Worm (Caenorhabditis elegans): ENCODE measurements around the gene clec-141.

clec-141 gene

DNA sequence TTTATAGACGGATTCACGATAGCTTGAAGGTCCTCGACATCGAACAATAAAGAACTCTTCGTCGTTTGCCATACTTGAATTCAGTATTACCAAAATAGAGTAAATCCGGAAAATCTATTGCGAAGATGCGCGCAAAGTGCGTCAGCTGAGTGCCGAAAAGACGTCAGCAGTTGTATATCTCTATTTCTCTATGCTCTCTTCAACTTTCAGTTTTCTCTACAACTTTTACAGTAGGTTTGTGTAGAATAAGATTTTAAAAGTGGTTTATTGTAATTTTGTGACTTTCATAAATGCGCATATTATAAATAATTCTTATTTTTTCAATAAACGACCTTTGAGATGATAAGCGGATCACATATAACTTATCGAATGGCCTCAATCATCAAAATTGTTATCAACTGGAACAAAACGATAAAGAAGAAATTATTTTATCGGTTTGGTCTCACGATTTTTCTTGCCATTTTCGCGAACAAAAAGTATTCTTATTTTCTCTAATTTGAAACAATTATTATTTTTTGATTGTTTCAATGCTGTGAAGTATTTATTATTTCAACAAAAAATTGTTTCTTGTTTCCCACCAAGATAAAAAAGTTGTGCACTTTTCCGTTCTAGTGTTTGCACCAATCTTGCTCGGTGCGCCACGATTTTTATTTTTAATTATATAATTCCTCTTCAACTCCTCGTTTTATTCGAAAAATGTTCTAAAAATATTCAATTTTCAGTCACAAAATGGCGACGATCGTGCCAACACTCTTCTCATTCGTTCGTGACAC, 34.0 kb downstream of the clec-141 start, which contains the start of the genes agt-2 and F09E5.3 (continued):
- TF ChIP-seq sox-4 (tag; optimal IDR thresholded peaks at IDR 0.05), result no peak
- TF ChIP-seq sdc-2 (tag; optimal IDR thresholded peaks at IDR 0.05), result peak; percentile 25
- no peak for TF ChIP-seq hlh-13 (GFP tag; optimal IDR thresholded peaks at IDR 0.05)
- peak; percentile 31 for TF ChIP-seq ref-2 (tag; optimal IDR thresholded peaks at IDR 0.05)
- TF ChIP-seq K02D7.2 (tag; optimal IDR thresholded peaks at IDR 0.05), result no peak
- TF ChIP-seq pha-4 (tag; optimal IDR thresholded peaks at IDR 0.05), result no peak
- no peak for TF ChIP-seq ceh-9 (tag; optimal IDR thresholded peaks at IDR 0.05)
- no peak for TF ChIP-seq pax-1 (tag; optimal IDR thresholded peaks at IDR 0.05)
- TF ChIP-seq pha-2 (tag; optimal IDR thresholded peaks at IDR 0.05), result no peak
- no peak for TF ChIP-seq syd-9 (tag; optimal IDR thresholded peaks at IDR 0.05)
- no peak for TF ChIP-seq ceh-24 (tag; optimal IDR thresholded peaks at IDR 0.05)
- no peak for TF ChIP-seq T23F11.4 (GFP tag; optimal IDR thresholded peaks at IDR 0.05)
- TF ChIP-seq ceh-45 (GFP tag; IDR thresholded peaks at IDR 0.05), result peak; percentile 23; the same call in 1 of the 2 replicates
- TF ChIP-seq nfya-1 (tag; optimal IDR thresholded peaks at IDR 0.05), result peak; percentile 81
- TF ChIP-seq elt-4 (tag; optimal IDR thresholded peaks at IDR 0.05), result no peak
- TF ChIP-seq tbx-2 (tag; optimal IDR thresholded peaks at IDR 0.05), result peak; percentile 55
- TF ChIP-seq gmeb-2 (tag; optimal IDR thresholded peaks at IDR 0.05), result no peak

ce11 chrII:5370641-5371040, 36.8 kb downstream of the clec-141 start, which contains the start of gene F09E5.12:
TSS of gene F09E5.12 (minus strand) at chrII:5370741.
- TF ChIP-seq F13H6.1 (tag; optimal IDR thresholded peaks at IDR 0.05) (no peak), ets-4 (tag; optimal IDR thresholded peaks at IDR 0.05) (no peak), unc-42 (tag; optimal IDR thresholded peaks at IDR 0.05) (no peak), ceh-2 (tag; optimal IDR thresholded peaks at IDR 0.05) (no peak), ttx-3 (tag; optimal IDR thresholded peaks at IDR 0.05) (no peak), pag-3 (tag; optimal IDR thresholded peaks at IDR 0.05; ENCODE audit: borderline replicate concordance) (no peak), ama-1 (optimal IDR thresholded peaks at IDR 0.05) (no peak), ceh-9 (tag; optimal IDR thresholded peaks at IDR 0.05) (no peak), sdc-2 (tag; optimal IDR thresholded peaks at IDR 0.05) (no peak), pha-4 (tag; optimal IDR thresholded peaks at IDR 0.05) (no peak), tbx-7 (tag; optimal IDR thresholded peaks at IDR 0.05) (no peak), npax-4 (tag; optimal IDR thresholded peaks at IDR 0.05) (no peak), zip-5 (tag; optimal IDR thresholded peaks at IDR 0.05) (no peak), ceh-14 (tag; optimal IDR thresholded peaks at IDR 0.05) (no peak)

- no peak for TF ChIP-seq hlh-15 (tag; optimal IDR thresholded peaks at IDR 0.05)
These were observed 41.8 kb downstream of the clec-141 start, which contains the start of gene F09E5.16 for ce11 chrII:5365645-5366044. TSS of gene F09E5.16 (minus strand) at chrII:5365745.

ce11 chrII:5364516-5364915, 42.9 kb downstream of the clec-141 start:
- no peak for TF ChIP-seq dmd-4 (tag; optimal IDR thresholded peaks at IDR 0.05; ENCODE audit: borderline replicate concordance)

DNA sequence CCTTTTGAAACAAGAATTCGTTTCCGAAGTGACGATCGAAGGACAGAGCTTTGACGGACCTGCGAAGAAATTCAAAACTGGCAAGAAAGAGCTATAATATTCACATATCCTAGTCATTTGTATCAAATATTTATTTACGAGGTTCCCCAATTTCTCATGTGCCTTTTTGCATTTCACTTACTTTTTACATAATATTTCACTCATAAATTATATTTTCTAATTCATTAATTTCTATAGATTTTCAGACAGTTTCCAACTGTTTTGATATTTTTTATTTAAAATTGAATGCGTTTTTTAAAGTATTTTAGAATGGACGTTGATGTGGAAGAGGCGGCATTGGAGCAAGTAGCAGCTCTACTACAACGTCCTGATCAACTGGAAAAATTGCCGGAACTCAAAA, 48.2 kb downstream of the clec-141 start, which contains the start of gene sec-6:
Gene sec-6, plus strand, starts transcription at position 301 of the 400 bp plus-strand sequence.
- TF ChIP-seq syd-9 (tag; optimal IDR thresholded peaks at IDR 0.05) (no peak), unc-55 (GFP tag; optimal IDR thresholded peaks at IDR 0.05) (no peak)

ce11 chrII:5358137-5358745, 49.2 kb downstream of the clec-141 start, which contains the start of the genes F09E5.11 and bmy-1:
TSS of gene F09E5.11 (minus strand) at chrII:5358187.
TSS of gene bmy-1 (plus strand) at chrII:5358695.
- TF ChIP-seq pax-1 (tag; optimal IDR thresholded peaks at IDR 0.05), result no peak
- TF ChIP-seq elt-2 (tag; optimal IDR thresholded peaks at IDR 0.05), result peak; percentile 98
- TF ChIP-seq hlh-30 (tag; optimal IDR thresholded peaks at IDR 0.05; ENCODE audit: insufficient read depth), result no peak
- peak; percentile 20 for TF ChIP-seq syd-9 (tag; optimal IDR thresholded peaks at IDR 0.05)
- peak; percentile 86 for TF ChIP-seq ref-2 (tag; optimal IDR thresholded peaks at IDR 0.05)
- peak; percentile 52 for TF ChIP-seq ceh-14 (tag; optimal IDR thresholded peaks at IDR 0.05)
- peak; percentile 62 for TF ChIP-seq ceh-34 (tag; optimal IDR thresholded peaks at IDR 0.05)
- TF ChIP-seq K02D7.2 (tag; optimal IDR thresholded peaks at IDR 0.05), result no peak
- peak; percentile 97 for TF ChIP-seq ceh-31 (tag; optimal IDR thresholded peaks at IDR 0.05)
- TF ChIP-seq zip-5 (tag; optimal IDR thresholded peaks at IDR 0.05), result peak; percentile 77
- peak; percentile 53 for TF ChIP-seq hlh-6 (tag; optimal IDR thresholded peaks at IDR 0.05)
- peak; percentile 43 for TF ChIP-seq ahr-1 (tag; optimal IDR thresholded peaks at IDR 0.05)
- peak; percentile 61 for TF ChIP-seq hlh-13 (GFP tag; optimal IDR thresholded peaks at IDR 0.05)
- TF ChIP-seq ttx-3 (tag; optimal IDR thresholded peaks at IDR 0.05), result peak; percentile 7
- peak; percentile 46 for TF ChIP-seq unc-42 (tag; optimal IDR thresholded peaks at IDR 0.05)
- peak; percentile 49 for TF ChIP-seq dmd-4 (tag; optimal IDR thresholded peaks at IDR 0.05; ENCODE audit: borderline replicate concordance)
- TF ChIP-seq ama-1 (optimal IDR thresholded peaks at IDR 0.05), result no peak
- TF ChIP-seq unc-3 (GFP tag; conservative IDR thresholded peaks at IDR 0.05), result no peak
- peak; percentile 28 for TF ChIP-seq unc-3 (tag; optimal IDR thresholded peaks at IDR 0.05)
- TF ChIP-seq fkh-6 (tag; optimal IDR thresholded peaks at IDR 0.05), result peak; percentile 67
